Fruit fly (Drosophila melanogaster) whole organism, embryonic: Measurements from ENCODE around the gene CG43867.

ENCODE experiments used
- CG12155 ChIP-seq: fragments of 200-800 bp; sonication (Bioruptor generic); optimal IDR thresholded peaks from 3 replicates; lab custom pipeline; 2016; ENCODE audit warnings: missing biosample characterization, missing genetic modification characterization
- CG13894 ChIP-seq: fragments of 200-800 bp; sonication (Bioruptor generic); optimal IDR thresholded peaks from 3 replicates; lab custom pipeline; 2018; ENCODE audit warnings: missing biosample characterization, mild to moderate bottlenecking, missing genetic modification characterization, moderate library complexity
- CG15269 ChIP-seq: fragments of 200-800 bp; sonication (Bioruptor generic); optimal IDR thresholded peaks from 2 replicates; lab custom pipeline; 2018; ENCODE audit warnings: missing biosample characterization, mild to moderate bottlenecking, missing genetic modification characterization, moderate library complexity
- CG16813 ChIP-seq: fragments of 200-800 bp; sonication (Bioruptor generic); IDR thresholded peaks from 3 replicates; pipeline ENCODE4 v1.3.6; 2022; ENCODE audit warnings: missing biosample characterization, missing genetic modification characterization; ENCODE audit not compliant: partially characterized antibody
- CG30020 ChIP-seq: fragments of 200-800 bp; optimal IDR thresholded peaks from 2 replicates; lab custom pipeline; 2019; ENCODE audit warnings: missing biosample characterization, mild to moderate bottlenecking, missing genetic modification characterization, moderate library complexity
- CG6683 ChIP-seq: fragments of 200-800 bp; sonication (Bioruptor generic); optimal IDR thresholded peaks from 2 replicates; lab custom pipeline; 2017; ENCODE audit warnings: missing biosample characterization, mild to moderate bottlenecking, missing genetic modification characterization, missing genetic modification reagents
- CG6689 ChIP-seq: fragments of 200-800 bp; sonication (Bioruptor generic); IDR thresholded peaks from 2 replicates; pipeline ENCODE4 v1.3.6; 2022; ENCODE audit warnings: missing biosample characterization, missing genetic modification characterization
- CG6854 ChIP-seq: fragments of 200-800 bp; sonication (Bioruptor generic); optimal IDR thresholded peaks from 3 replicates; lab custom pipeline; 2017; ENCODE audit warnings: missing biosample characterization, mild to moderate bottlenecking, missing genetic modification characterization
- CG9727 ChIP-seq: fragments of 200-800 bp; sonication (Bioruptor generic); optimal IDR thresholded peaks from 3 replicates; lab custom pipeline; 2017; ENCODE audit warnings: missing biosample characterization, mild to moderate bottlenecking, missing genetic modification characterization
- CkIIα-i1 ChIP-seq: fragments of 200-800 bp; sonication (Bioruptor generic); IDR thresholded peaks from 2 replicates; pipeline ENCODE4 v1.3.6; 2022; ENCODE audit warnings: missing biosample characterization, missing genetic modification characterization
- Doc3 ChIP-seq: fragments of 200-800 bp; sonication (Bioruptor generic); IDR thresholded peaks from 3 replicates; pipeline ENCODE4 v1.3.6; 2022; ENCODE audit warnings: missing biosample characterization, missing genetic modification characterization; ENCODE audit not compliant: partially characterized antibody
- E2f1 ChIP-seq: fragments of 200-800 bp; sonication (Bioruptor generic); IDR thresholded peaks from 2 replicates; pipeline ENCODE4 v1.3.6; 2022; ENCODE audit warnings: missing biosample characterization, missing genetic modification characterization
- Eip74EF ChIP-seq, 2 experiments: fragments of 200-800 bp in 1 of 2; fragments of >200 bp in 1 of 2; sonication (Bioruptor generic) in 1 of 2; optimal IDR thresholded peaks; 2 replicates each; lab custom pipeline; 2017 to 2019; ENCODE audit warnings: missing biosample characterization in 2 of 2, missing genetic modification characterization in 2 of 2, mild to moderate bottlenecking in 1 of 2, moderate library complexity in 1 of 2
- Gsc ChIP-seq: fragments of 200-800 bp; sonication (Bioruptor generic); IDR thresholded peaks from 2 replicates; pipeline ENCODE4 v1.3.6; 2022; ENCODE audit warnings: missing biosample characterization, missing genetic modification characterization
- H2.0 ChIP-seq: fragments of 200-800 bp; sonication (Bioruptor generic); IDR thresholded peaks from 2 replicates; pipeline ENCODE4 v1.3.6; 2022; ENCODE audit warnings: missing biosample characterization, missing genetic modification characterization
- HHEX ChIP-seq: fragments of 200-800 bp; sonication (Bioruptor generic); optimal IDR thresholded peaks from 3 replicates; lab custom pipeline; 2017; ENCODE audit warnings: missing biosample characterization, mild to moderate bottlenecking, missing genetic modification characterization, missing genetic modification reagents
- Hr78 ChIP-seq, 2 experiments: fragments of 200-800 bp in 1 of 2; fragments of >200 bp in 1 of 2; sonication (Bioruptor generic) in 1 of 2; optimal IDR thresholded peaks; 2 replicates each; lab custom pipeline; 2017 to 2019; ENCODE audit warnings: missing biosample characterization in 2 of 2, missing genetic modification characterization in 2 of 2, mild to moderate bottlenecking in 1 of 2, moderate library complexity in 1 of 2
- Med ChIP-seq: fragments of 200-800 bp; sonication (Bioruptor generic); peaks from one replicate; lab custom pipeline; 2016; ENCODE audit warnings: missing biosample characterization, missing genetic modification characterization, mild to moderate bottlenecking, inconsistent platforms, moderate library complexity
- Side ChIP-seq: fragments of 200-800 bp; sonication (Bioruptor generic); optimal IDR thresholded peaks from 2 replicates; lab custom pipeline; 2016; ENCODE audit warnings: missing biosample characterization, missing genetic modification characterization
- Sox100B ChIP-seq: fragments of 200-800 bp; sonication (Bioruptor generic); optimal IDR thresholded peaks from 3 replicates; lab custom pipeline; 2018; ENCODE audit warnings: missing biosample characterization, mild to moderate bottlenecking, missing genetic modification characterization
- al ChIP-seq: fragments of 200-800 bp; sonication (Bioruptor generic); IDR thresholded peaks from 2 replicates; pipeline ENCODE4 v1.3.6; 2022; ENCODE audit warnings: missing biosample characterization, missing genetic modification characterization
- ara ChIP-seq: fragments of 200-800 bp; sonication (Bioruptor generic); IDR thresholded peaks from 2 replicates; pipeline ENCODE4 v1.3.6; 2022; ENCODE audit warnings: missing biosample characterization, missing genetic modification characterization
- chinmo ChIP-seq: fragments of 200-800 bp; sonication (Bioruptor generic); IDR thresholded peaks from 4 replicates; pipeline ENCODE4 v1.3.6; 2022; ENCODE audit warnings: missing biosample characterization, missing genetic modification characterization; ENCODE audit not compliant: partially characterized antibody
- chm ChIP-seq: fragments of 200-800 bp; sonication (Bioruptor generic); IDR thresholded peaks from 2 replicates; pipeline ENCODE4 v1.3.6; 2022; ENCODE audit warnings: missing biosample characterization, missing genetic modification characterization
- corto ChIP-seq: fragments of 200-800 bp; sonication (Bioruptor generic); optimal IDR thresholded peaks from 2 replicates; lab custom pipeline; 2016; ENCODE audit warnings: missing biosample characterization, mild to moderate bottlenecking, missing genetic modification characterization, moderate library complexity
- dati ChIP-seq: fragments of 200-800 bp; sonication (Bioruptor generic); IDR thresholded peaks from 2 replicates; pipeline ENCODE4 v1.3.6; 2022; ENCODE audit warnings: missing biosample characterization, missing genetic modification characterization
- dpn ChIP-seq, 2 experiments: fragments of 200-800 bp; sonication (Bioruptor generic); optimal IDR thresholded peaks; 3 replicates each; lab custom pipeline; 2016; ENCODE audit warnings: missing biosample characterization in 2 of 2, missing genetic modification characterization in 2 of 2
- gsb ChIP-seq: fragments of 200-800 bp; sonication (Bioruptor generic); IDR thresholded peaks from 2 replicates; pipeline ENCODE4 v1.3.6; 2022; ENCODE audit warnings: missing biosample characterization, missing genetic modification characterization
- gsb-n ChIP-seq: fragments of 200-800 bp; sonication (Bioruptor generic); optimal IDR thresholded peaks from 3 replicates; lab custom pipeline; 2018; ENCODE audit warnings: missing biosample characterization, mild to moderate bottlenecking, missing genetic modification characterization
- h ChIP-seq: fragments of >200 bp; optimal IDR thresholded peaks from 2 replicates; lab custom pipeline; 2017
- hbn ChIP-seq: fragments of 200-800 bp; sonication (Bioruptor generic); IDR thresholded peaks from 2 replicates; pipeline ENCODE4 v1.3.6; 2022; ENCODE audit warnings: missing biosample characterization, missing genetic modification characterization; ENCODE audit not compliant: partially characterized antibody
- pzg ChIP-seq: fragments of 200-800 bp; sonication (Bioruptor generic); optimal IDR thresholded peaks from 3 replicates; lab custom pipeline; 2018; ENCODE audit warnings: missing biosample characterization, mild to moderate bottlenecking, missing genetic modification characterization, moderate library complexity
- run ChIP-seq: fragments of 200-800 bp; sonication (Bioruptor generic); optimal IDR thresholded peaks from 3 replicates; lab custom pipeline; 2018; ENCODE audit warnings: missing biosample characterization, mild to moderate bottlenecking, missing genetic modification characterization
- schlank ChIP-seq: fragments of 200-800 bp; sonication (Bioruptor generic); optimal IDR thresholded peaks from 2 replicates; lab custom pipeline; 2018; ENCODE audit warnings: missing biosample characterization, mild to moderate bottlenecking, missing genetic modification characterization
- seq ChIP-seq: fragments of 200-800 bp; sonication (Bioruptor generic); IDR thresholded peaks from 2 replicates; pipeline ENCODE4 v1.3.6; 2022; ENCODE audit warnings: missing biosample characterization, missing genetic modification characterization
- sima ChIP-seq: fragments of 200-800 bp; sonication (Bioruptor generic); optimal IDR thresholded peaks from 2 replicates; lab custom pipeline; 2016; ENCODE audit warnings: missing biosample characterization, missing genetic modification characterization
- sug ChIP-seq: fragments of 200-800 bp; optimal IDR thresholded peaks from 2 replicates; lab custom pipeline; 2019; ENCODE audit warnings: missing biosample characterization, mild to moderate bottlenecking, missing genetic modification characterization, moderate library complexity
- tx ChIP-seq: fragments of 200-800 bp; sonication (Bioruptor generic); optimal IDR thresholded peaks from 2 replicates; lab custom pipeline; 2016; ENCODE audit warnings: missing biosample characterization, missing genetic modification characterization

The CG43867 gene

dm6 chrX:900725-901345, 26.9 kb downstream of the CG43867 start (continued):
- TF ChIP-seq dpn (GFP tag; optimal IDR thresholded peaks at IDR 0.05; lab: Kevin White, UChicago) (peak; percentile 75 to 91), sima (GFP tag; lab: Kevin White, UChicago) (no peak), corto (GFP tag; lab: Kevin White, UChicago) (peak; percentile 59), dati (GFP tag; lab: Robert Waterston, UW) (0 out of 2 replicates have a peak, but pooled peaks have one; percentile 32), CG12155 (GFP tag; lab: Kevin White, UChicago) (peak; percentile 67), CG30020 (tag; lab: Kevin White, UChicago) (peak; percentile 5), Sox100B (GFP tag; lab: Kevin White, UChicago) (peak; percentile 54), E2f1 (peak; percentile 81), CG9727 (GFP tag; lab: Kevin White, UChicago) (peak; percentile 59), h (lab: Kevin White, UChicago) (no peak), run (tag; lab: Kevin White, UChicago) (peak; percentile 44), hbn (GFP tag; lab: Robert Waterston, UW) (no peak), CG16813 (GFP tag; lab: Robert Waterston, UW) (no peak), tx (GFP tag; lab: Kevin White, UChicago) (peak; percentile 56), sug (tag; lab: Kevin White, UChicago) (peak; percentile 67), ara (GFP tag; lab: Robert Waterston, UW) (peak; percentile 68), Hr78 (GFP tag; optimal IDR thresholded peaks at IDR 0.05; lab: Kevin White, UChicago) (peak in 1 of 2 experiments; percentile 22), HHEX (GFP tag; lab: Kevin White, UChicago) (peak; percentile 73), al (peak; percentile 52; the same call in 1 of the 2 replicates), CG6854 (peak; percentile 56), CG13894 (tag; lab: Kevin White, UChicago) (peak; percentile 73), CG6689 (GFP tag; lab: Robert Waterston, UW) (peak; percentile 84), CkIIα-i1 (GFP tag; lab: Robert Waterston, UW) (no peak), Gsc (GFP tag; lab: Robert Waterston, UW) (peak; percentile 52), chinmo (GFP tag; lab: Robert Waterston, UW) (0 out of 4 replicates have a peak, but pooled peaks have one; percentile 52), Side (GFP tag; lab: Kevin White, UChicago) (peak; percentile 86), H2.0 (peak; percentile 83), CG6683 (GFP tag; lab: Kevin White, UChicago) (peak; percentile 36), chm (GFP tag; lab: Robert Waterston, UW) (peak; percentile 41; the same call in 1 of the 2 replicates), Eip74EF (GFP tag; optimal IDR thresholded peaks at IDR 0.05; lab: Kevin White, UChicago) (peak in 1 of 2 experiments; percentile 49), Doc3 (GFP tag; lab: Robert Waterston, UW) (no peak), schlank (peak; percentile 47), Med (GFP tag; lab: Kevin White, UChicago) (peak; percentile 98), pzg (GFP tag; lab: Kevin White, UChicago) (no peak), gsb (peak; percentile 44; the same call in 1 of the 2 replicates), CG15269 (tag; lab: Kevin White, UChicago) (peak; percentile 86), gsb-n (tag; lab: Kevin White, UChicago) (peak; percentile 56), seq (GFP tag; lab: Robert Waterston, UW) (peak; percentile 83)
